Fruit fly (Drosophila melanogaster): ENCODE measurements around the gene tth.

tth gene

dm6 chrX:13624334-13625079 is 8.1 kb upstream of the tth start, which contains the start of the genes CG2691 and NFAT:
Gene CG2691 (minus strand): TSS chrX:13624408.
Gene NFAT (plus strand): TSS chrX:13624745.
- TF ChIP-seq fkh (GFP tag; optimal IDR thresholded peaks at IDR 0.05) (peak; percentile 50), CG6163 (GFP tag; IDR thresholded peaks at IDR 0.05) (0 out of 3 replicates have a peak, but pooled peaks have one; percentile 21), CG16779 (tag; optimal IDR thresholded peaks at IDR 0.05) (no peak), CG34406 (GFP tag; optimal IDR thresholded peaks at IDR 0.05) (no peak), OdsH (GFP tag; optimal IDR thresholded peaks at IDR 0.05) (no peak), CG6854 (GFP tag; optimal IDR thresholded peaks at IDR 0.05) (no peak), CG3919 (GFP tag; optimal IDR thresholded peaks at IDR 0.05) (peak; percentile 10), fd85E (GFP tag; optimal IDR thresholded peaks at IDR 0.05) (no peak), CG11294 (GFP tag; IDR thresholded peaks at IDR 0.05) (no peak), esn (GFP tag; optimal IDR thresholded peaks at IDR 0.05) (peak; percentile 39), spab (GFP tag; optimal IDR thresholded peaks at IDR 0.05) (no peak), CG8119 (GFP tag; IDR thresholded peaks at IDR 0.05) (no peak; the same call in 2 of the 3 replicates), Eip75B (GFP tag; optimal IDR thresholded peaks at IDR 0.05) (peak; percentile 20), CG3032 (tag; optimal IDR thresholded peaks at IDR 0.05) (no peak), CG6276 (GFP tag; optimal IDR thresholded peaks at IDR 0.05) (peak; percentile 29), acj6 (GFP tag; optimal IDR thresholded peaks at IDR 0.05) (no peak), fd59A (GFP tag; optimal IDR thresholded peaks at IDR 0.05) (no peak), Hr39 (GFP tag; optimal IDR thresholded peaks at IDR 0.05) (no peak), CG9139 (GFP tag; optimal IDR thresholded peaks at IDR 0.05) (peak; percentile 50), CG6808 (GFP tag; optimal IDR thresholded peaks at IDR 0.05) (peak; percentile 23), CG10631 (GFP tag; optimal IDR thresholded peaks at IDR 0.05) (no peak), Smox (GFP tag; optimal IDR thresholded peaks at IDR 0.05) (no peak), Met (GFP tag; optimal IDR thresholded peaks at IDR 0.05) (no peak), CG10669 (GFP tag; optimal IDR thresholded peaks at IDR 0.05) (no peak), CG8319 (GFP tag; optimal IDR thresholded peaks at IDR 0.05) (no peak), dsx (GFP tag; optimal IDR thresholded peaks at IDR 0.05; ENCODE audit: poor library complexity, severe bottlenecking) (no peak), Gug (GFP tag; IDR thresholded peaks at IDR 0.05) (no peak), cyc (GFP tag; optimal IDR thresholded peaks at IDR 0.05) (no peak), Lpt (GFP tag; optimal IDR thresholded peaks at IDR 0.05) (peak; percentile 43), CG11762 (GFP tag; optimal IDR thresholded peaks at IDR 0.05; ENCODE audit: insufficient read depth) (no peak), CG31627 (GFP tag; optimal IDR thresholded peaks at IDR 0.05) (no peak), Ets21C (GFP tag; optimal IDR thresholded peaks at IDR 0.05) (no peak), CG32006 (GFP tag; optimal IDR thresholded peaks at IDR 0.05) (no peak), lz (GFP tag; optimal IDR thresholded peaks at IDR 0.05) (no peak), topi (GFP tag; optimal IDR thresholded peaks at IDR 0.05) (peak; percentile 1), Hr4 (GFP tag; optimal IDR thresholded peaks at IDR 0.05) (no peak), salr (GFP tag; optimal IDR thresholded peaks at IDR 0.05) (no peak), Sox14 (GFP tag; optimal IDR thresholded peaks at IDR 0.05) (peak; percentile 59), CG15336 (GFP tag; IDR thresholded peaks at IDR 0.05) (no peak), CG8632 (GFP tag; optimal IDR thresholded peaks at IDR 0.05) (no peak), CG1621 (tag; optimal IDR thresholded peaks at IDR 0.05) (peak; percentile 13), Ets96B (tag; optimal IDR thresholded peaks at IDR 0.05) (peak; percentile 22), Sox15 (GFP tag; optimal IDR thresholded peaks at IDR 0.05) (no peak), CG4318 (GFP tag; optimal IDR thresholded peaks at IDR 0.05) (no peak), Eip93F (GFP tag; optimal IDR thresholded peaks at IDR 0.05) (peak; percentile 30), CG11902 (GFP tag; optimal IDR thresholded peaks at IDR 0.05) (no peak), Eip78C (GFP tag) (peak; percentile 73), CG7368 (GFP tag; optimal IDR thresholded peaks at IDR 0.05) (no peak), eg (GFP tag; IDR thresholded peaks at IDR 0.05) (no peak), ss (GFP tag; optimal IDR thresholded peaks at IDR 0.05) (peak; percentile 49 to 59), CG6792 (GFP tag; optimal IDR thresholded peaks at IDR 0.05) (no peak)

All from whole organism, prepupa.